Fruit fly (Drosophila melanogaster): ENCODE measurements around the gene Polr1D.

Polr1D gene

dm6 chr2L:19134814-19135523, at the start of gene Polr1D:
Polr1D (minus strand) TSS chr2L:19135233.
- TF ChIP-seq CG5204 (GFP tag; optimal IDR thresholded peaks at IDR 0.05): no peak
- TF ChIP-seq ovo (GFP tag; optimal IDR thresholded peaks at IDR 0.05): peak; percentile 80
- no peak for TF ChIP-seq CG14711 (tag; optimal IDR thresholded peaks at IDR 0.05)
- TF ChIP-seq tj (GFP tag; optimal IDR thresholded peaks at IDR 0.05): peak; percentile 92
- peak; percentile 98 for TF ChIP-seq pad (GFP tag; optimal IDR thresholded peaks at IDR 0.05)
- TF ChIP-seq Crg-1 (GFP tag; optimal IDR thresholded peaks at IDR 0.05): no peak
- peak; percentile 50 for TF ChIP-seq Mnt (GFP tag; optimal IDR thresholded peaks at IDR 0.05)

- TF ChIP-seq cic (GFP tag; optimal IDR thresholded peaks at IDR 0.05) (no peak), toe (GFP tag; optimal IDR thresholded peaks at IDR 0.05) (no peak), bab1 (GFP tag; optimal IDR thresholded peaks at IDR 0.05) (no peak), CG11617 (GFP tag; optimal IDR thresholded peaks at IDR 0.05) (no peak), kay (GFP tag; ENCODE audit: borderline replicate concordance) (no peak), CG12768 (GFP tag; optimal IDR thresholded peaks at IDR 0.05) (no peak), CG7101 (tag; optimal IDR thresholded peaks at IDR 0.05) (no peak), CG5204 (GFP tag; optimal IDR thresholded peaks at IDR 0.05) (no peak), Hr96 (GFP tag; optimal IDR thresholded peaks at IDR 0.05) (no peak), CG14711 (tag; optimal IDR thresholded peaks at IDR 0.05) (no peak)
Measured at dm6 chr2L:19183687-19184086, 48.7 kb upstream of the Polr1D start, which contains the start of gene CG46059. CG46059 (minus strand) TSS chr2L:19183787.

dm6 chr2L:19182710-19183109, 47.7 kb upstream of the Polr1D start, which contains the start of gene CG42688:
CG42688 (minus strand) TSS chr2L:19182810.
- no peak for TF ChIP-seq kay (GFP tag; ENCODE audit: borderline replicate concordance)
- TF ChIP-seq Crg-1 (GFP tag; optimal IDR thresholded peaks at IDR 0.05): no peak
- TF ChIP-seq Hr96 (GFP tag; optimal IDR thresholded peaks at IDR 0.05): no peak
- TF ChIP-seq tj (GFP tag; optimal IDR thresholded peaks at IDR 0.05): no peak
- TF ChIP-seq Clk (GFP tag; optimal IDR thresholded peaks at IDR 0.05): no peak
- TF ChIP-seq pad (GFP tag; optimal IDR thresholded peaks at IDR 0.05): no peak
- no peak for TF ChIP-seq CG12768 (GFP tag; optimal IDR thresholded peaks at IDR 0.05)
- no peak for TF ChIP-seq cnc (optimal IDR thresholded peaks at IDR 0.05)
- no peak for TF ChIP-seq CG11617 (GFP tag; optimal IDR thresholded peaks at IDR 0.05)
- no peak for TF ChIP-seq bab1 (GFP tag; optimal IDR thresholded peaks at IDR 0.05)
- no peak for TF ChIP-seq CG1620 (GFP tag; optimal IDR thresholded peaks at IDR 0.05)
- TF ChIP-seq ovo (GFP tag; optimal IDR thresholded peaks at IDR 0.05): no peak
- no peak for TF ChIP-seq CG14711 (tag; optimal IDR thresholded peaks at IDR 0.05)
- TF ChIP-seq toe (GFP tag; optimal IDR thresholded peaks at IDR 0.05): no peak
- TF ChIP-seq CG33017 (tag; optimal IDR thresholded peaks at IDR 0.05): no peak
- TF ChIP-seq CG7101 (tag; optimal IDR thresholded peaks at IDR 0.05): no peak

dm6 chr2L:19181153-19181892, 46.3 kb upstream of the Polr1D start, which contains the start of gene CG17568:
CG17568 (minus strand) TSS chr2L:19181702.
- TF ChIP-seq Clk (GFP tag; optimal IDR thresholded peaks at IDR 0.05): no peak
- TF ChIP-seq bab1 (GFP tag; optimal IDR thresholded peaks at IDR 0.05): peak; percentile 1

- no peak for TF ChIP-seq Hr96 (GFP tag; optimal IDR thresholded peaks at IDR 0.05)
- TF ChIP-seq CG11617 (GFP tag; optimal IDR thresholded peaks at IDR 0.05): no peak
- no peak for TF ChIP-seq cic (GFP tag; optimal IDR thresholded peaks at IDR 0.05)
- no peak for TF ChIP-seq kay (GFP tag; ENCODE audit: borderline replicate concordance)
- TF ChIP-seq CG1620 (GFP tag; optimal IDR thresholded peaks at IDR 0.05): no peak
- TF ChIP-seq pad (GFP tag; optimal IDR thresholded peaks at IDR 0.05): no peak
- no peak for TF ChIP-seq ovo (GFP tag; optimal IDR thresholded peaks at IDR 0.05)
- TF ChIP-seq CG12768 (GFP tag; optimal IDR thresholded peaks at IDR 0.05): no peak
- TF ChIP-seq Mnt (GFP tag; optimal IDR thresholded peaks at IDR 0.05): no peak
- TF ChIP-seq cnc (optimal IDR thresholded peaks at IDR 0.05): no peak
- TF ChIP-seq CG5204 (GFP tag; optimal IDR thresholded peaks at IDR 0.05): no peak
Measured at dm6 chr2L:19168095-19168697, 33.2 kb upstream of the Polr1D start.

dm6 chr2L:19167135-19167681, 32.2 kb upstream of the Polr1D start:
- TF ChIP-seq CG11617 (GFP tag; optimal IDR thresholded peaks at IDR 0.05) (no peak), cnc (optimal IDR thresholded peaks at IDR 0.05) (no peak), tj (GFP tag; optimal IDR thresholded peaks at IDR 0.05) (no peak), Crg-1 (GFP tag; optimal IDR thresholded peaks at IDR 0.05) (no peak), cic (GFP tag; optimal IDR thresholded peaks at IDR 0.05) (no peak), CG7101 (tag; optimal IDR thresholded peaks at IDR 0.05) (no peak), kay (GFP tag; ENCODE audit: borderline replicate concordance) (no peak), CG7045 (GFP tag; optimal IDR thresholded peaks at IDR 0.05) (no peak), CG12768 (GFP tag; optimal IDR thresholded peaks at IDR 0.05) (no peak), CG5204 (GFP tag; optimal IDR thresholded peaks at IDR 0.05) (no peak), bab1 (GFP tag; optimal IDR thresholded peaks at IDR 0.05) (no peak), toe (GFP tag; optimal IDR thresholded peaks at IDR 0.05) (no peak), pad (GFP tag; optimal IDR thresholded peaks at IDR 0.05) (no peak), Mnt (GFP tag; optimal IDR thresholded peaks at IDR 0.05) (no peak)
